Fruit fly (Drosophila melanogaster) whole organism, prepupa: ENCODE results near the gene TfIIA-L.
A peak's percentile ranks its signal among the peaks of the same experiment; 100 is the strongest.

Experiments
- Blimp-1 ChIP-seq: fragments of 200-800 bp; sonication (Bioruptor generic); optimal IDR thresholded peaks from 3 replicates; lab custom pipeline; 2017; ENCODE audit warnings: missing biosample characterization, missing genetic modification characterization, mild to moderate bottlenecking, moderate library complexity, missing genetic modification reagents
- CG10669 ChIP-seq: fragments of 200-800 bp; sonication (Bioruptor generic); optimal IDR thresholded peaks from 3 replicates; lab custom pipeline; 2018; ENCODE audit warnings: missing biosample characterization, mild to moderate bottlenecking, missing genetic modification characterization, moderate library complexity
- CG11294 ChIP-seq: fragments of 200-800 bp; sonication (Bioruptor generic); IDR thresholded peaks from 2 replicates; pipeline ENCODE4 v1.3.6; 2022; ENCODE audit warnings: missing biosample characterization, missing genetic modification characterization
- CG11902 ChIP-seq: fragments of 200-800 bp; sonication (Bioruptor generic); optimal IDR thresholded peaks from 3 replicates; lab custom pipeline; 2016; ENCODE audit warnings: missing biosample characterization, missing genetic modification characterization
- CG15336 ChIP-seq: fragments of 200-800 bp; sonication (Bioruptor generic); IDR thresholded peaks from 2 replicates; pipeline ENCODE4 v1.3.6; 2022; ENCODE audit warnings: missing biosample characterization, missing genetic modification characterization
- CG1621 ChIP-seq: fragments of 200-800 bp; sonication (Bioruptor generic); optimal IDR thresholded peaks from 3 replicates; lab custom pipeline; 2018; ENCODE audit warnings: missing biosample characterization, mild to moderate bottlenecking, missing genetic modification characterization
- CG16779 ChIP-seq: fragments of 200-800 bp; sonication (Bioruptor generic); optimal IDR thresholded peaks from 3 replicates; lab custom pipeline; 2017; ENCODE audit warnings: missing biosample characterization, mild to moderate bottlenecking, missing genetic modification characterization
- CG3032 ChIP-seq: fragments of 200-800 bp; optimal IDR thresholded peaks from 2 replicates; lab custom pipeline; 2019; ENCODE audit warnings: missing biosample characterization, mild to moderate bottlenecking, missing genetic modification characterization, moderate library complexity
- CG34406 ChIP-seq: fragments of 200-800 bp; sonication (Bioruptor generic); optimal IDR thresholded peaks from 3 replicates; lab custom pipeline; 2016; ENCODE audit warnings: missing biosample characterization, missing genetic modification characterization
- CG3919 ChIP-seq: fragments of 200-800 bp; sonication (Bioruptor generic); optimal IDR thresholded peaks from 3 replicates; lab custom pipeline; 2016; ENCODE audit warnings: missing biosample characterization, missing genetic modification characterization
- CG4318 ChIP-seq: fragments of 200-800 bp; sonication (Bioruptor generic); optimal IDR thresholded peaks from 3 replicates; lab custom pipeline; 2017; ENCODE audit warnings: missing biosample characterization, mild to moderate bottlenecking, missing genetic modification characterization
- CG6163 ChIP-seq: fragments of 200-800 bp; sonication (Bioruptor generic); IDR thresholded peaks from 3 replicates; pipeline ENCODE4 v1.3.6; 2022; ENCODE audit warnings: missing biosample characterization, missing genetic modification characterization
- CG6792 ChIP-seq: fragments of 200-800 bp; sonication (Bioruptor generic); optimal IDR thresholded peaks from 3 replicates; lab custom pipeline; 2016; ENCODE audit warnings: missing biosample characterization, missing genetic modification characterization
- CG6808 ChIP-seq: fragments of 200-800 bp; sonication (Bioruptor generic); optimal IDR thresholded peaks from 3 replicates; lab custom pipeline; 2017; ENCODE audit warnings: missing biosample characterization, missing genetic modification characterization, mild to moderate bottlenecking, moderate library complexity, missing genetic modification reagents
- CG6854 ChIP-seq: fragments of 200-800 bp; sonication (Bioruptor generic); optimal IDR thresholded peaks from 2 replicates; lab custom pipeline; 2017; ENCODE audit warnings: missing biosample characterization, mild to moderate bottlenecking, missing genetic modification characterization
- CG7368 ChIP-seq: fragments of 200-800 bp; sonication (Bioruptor generic); optimal IDR thresholded peaks from 3 replicates; lab custom pipeline; 2016; ENCODE audit warnings: missing biosample characterization, missing genetic modification characterization
- CG8119 ChIP-seq: fragments of 200-800 bp; sonication (Bioruptor generic); IDR thresholded peaks from 3 replicates; pipeline ENCODE4 v1.3.6; 2022; ENCODE audit warnings: missing biosample characterization, missing genetic modification characterization
- CG8319 ChIP-seq: fragments of 200-800 bp; sonication (Bioruptor generic); optimal IDR thresholded peaks from 3 replicates; lab custom pipeline; 2016; ENCODE audit warnings: missing biosample characterization, missing genetic modification characterization
- CG9139 ChIP-seq: fragments of 200-800 bp; sonication (Bioruptor generic); optimal IDR thresholded peaks from 3 replicates; lab custom pipeline; 2017; ENCODE audit warnings: missing biosample characterization, mild to moderate bottlenecking, missing genetic modification characterization
- Eip75B ChIP-seq: fragments of 200-800 bp; sonication (Bioruptor generic); optimal IDR thresholded peaks from 3 replicates; lab custom pipeline; 2016; ENCODE audit warnings: missing biosample characterization, missing genetic modification characterization
- Eip78C ChIP-seq: fragments of 200-800 bp; sonication (Bioruptor generic); peaks from one replicate; lab custom pipeline; 2016; ENCODE audit warnings: missing biosample characterization, missing genetic modification characterization
- Eip93F ChIP-seq: fragments of 200-800 bp; sonication (Bioruptor generic); optimal IDR thresholded peaks from 2 replicates; lab custom pipeline; 2016; ENCODE audit warnings: missing biosample characterization, mild to moderate bottlenecking, missing genetic modification characterization
- Ets21C ChIP-seq: fragments of 200-800 bp; sonication (Bioruptor generic); optimal IDR thresholded peaks from 3 replicates; lab custom pipeline; 2016; ENCODE audit warnings: missing biosample characterization, missing genetic modification characterization
- Ets96B ChIP-seq: fragments of 200-800 bp; optimal IDR thresholded peaks from 2 replicates; lab custom pipeline; 2019; ENCODE audit warnings: missing biosample characterization, mild to moderate bottlenecking, missing genetic modification characterization, moderate library complexity
- Hr38 ChIP-seq: sonication (Bioruptor generic); optimal IDR thresholded peaks from 2 replicates; lab custom pipeline; 2016; ENCODE audit warnings: missing biosample characterization, missing genetic modification characterization
- Hr39 ChIP-seq: fragments of 200-800 bp; sonication (Bioruptor generic); optimal IDR thresholded peaks from 2 replicates; lab custom pipeline; 2016; ENCODE audit warnings: missing biosample characterization, missing genetic modification characterization
- Hr4 ChIP-seq: fragments of 200-800 bp; sonication (Bioruptor generic); optimal IDR thresholded peaks from 3 replicates; lab custom pipeline; 2016; ENCODE audit warnings: missing biosample characterization, missing genetic modification characterization
- Lpt ChIP-seq: fragments of 200-800 bp; sonication (Bioruptor generic); optimal IDR thresholded peaks from 3 replicates; lab custom pipeline; 2016; ENCODE audit warnings: missing biosample characterization, missing genetic modification characterization
- Met ChIP-seq: fragments of 200-800 bp; sonication (Bioruptor generic); optimal IDR thresholded peaks from 3 replicates; lab custom pipeline; 2016; ENCODE audit warnings: missing biosample characterization, missing genetic modification characterization
- OdsH ChIP-seq: fragments of 200-800 bp; sonication (Bioruptor generic); optimal IDR thresholded peaks from 3 replicates; lab custom pipeline; 2016; ENCODE audit warnings: missing biosample characterization, missing genetic modification characterization
- Smox ChIP-seq: fragments of 200-800 bp; sonication (Bioruptor generic); optimal IDR thresholded peaks from 3 replicates; lab custom pipeline; 2016; ENCODE audit warnings: missing biosample characterization, missing genetic modification characterization
- Sox14 ChIP-seq: fragments of 200-800 bp; sonication (Bioruptor generic); optimal IDR thresholded peaks from 3 replicates; lab custom pipeline; 2016; ENCODE audit warnings: missing biosample characterization, missing genetic modification characterization
- achi ChIP-seq: fragments of 200-800 bp; sonication (Bioruptor generic); optimal IDR thresholded peaks from 3 replicates; lab custom pipeline; 2016; ENCODE audit warnings: missing biosample characterization, missing genetic modification characterization
- dac ChIP-seq: fragments of 200-800 bp; sonication (Bioruptor generic); optimal IDR thresholded peaks from 2 replicates; lab custom pipeline; 2017; ENCODE audit warnings: missing biosample characterization, mild to moderate bottlenecking, missing genetic modification characterization
- dsx ChIP-seq: fragments of 200-800 bp; optimal IDR thresholded peaks from 3 replicates; lab custom pipeline; 2019; ENCODE audit warnings: missing biosample characterization, mild to moderate bottlenecking, missing genetic modification characterization, moderate library complexity; ENCODE audit not compliant: poor library complexity, severe bottlenecking
- eg ChIP-seq: fragments of 200-800 bp; sonication (Bioruptor generic); IDR thresholded peaks from 3 replicates; pipeline ENCODE4 v1.3.6; 2022; ENCODE audit warnings: missing biosample characterization, missing genetic modification characterization
- esn ChIP-seq: fragments of 200-800 bp; sonication (Bioruptor generic); optimal IDR thresholded peaks from 2 replicates; lab custom pipeline; 2016; ENCODE audit warnings: missing biosample characterization, mild to moderate bottlenecking, missing genetic modification characterization, moderate library complexity
- lz ChIP-seq: fragments of 200-800 bp; sonication (Bioruptor generic); optimal IDR thresholded peaks from 3 replicates; lab custom pipeline; 2016; ENCODE audit warnings: missing biosample characterization, missing genetic modification characterization
- net ChIP-seq: fragments of 200-800 bp; sonication (Bioruptor generic); optimal IDR thresholded peaks from 3 replicates; lab custom pipeline; 2016; ENCODE audit warnings: missing biosample characterization, missing genetic modification characterization
- pdm3 ChIP-seq: fragments of 200-800 bp; sonication (Bioruptor generic); optimal IDR thresholded peaks from 3 replicates; lab custom pipeline; 2016; ENCODE audit warnings: missing biosample characterization, missing genetic modification characterization
- salr ChIP-seq, 2 experiments: fragments of 200-800 bp; sonication (Bioruptor generic); optimal IDR thresholded peaks; 3 replicates each; lab custom pipeline; 2016 to 2018; ENCODE audit warnings: missing biosample characterization in 2 of 2, missing genetic modification characterization in 2 of 2, mild to moderate bottlenecking in 1 of 2
- spab ChIP-seq: fragments of 200-800 bp; sonication (Bioruptor generic); optimal IDR thresholded peaks from 2 replicates; lab custom pipeline; 2017; ENCODE audit warnings: missing biosample characterization, mild to moderate bottlenecking, missing genetic modification characterization, missing genetic modification reagents
- ss ChIP-seq, 2 experiments: fragments of 200-800 bp; sonication (Bioruptor generic); optimal IDR thresholded peaks; 2 replicates in 1 of 2; 3 replicates in 1 of 2; lab custom pipeline; 2017 to 2018; ENCODE audit warnings: mild to moderate bottlenecking in 2 of 2, missing biosample characterization in 2 of 2, missing genetic modification characterization in 2 of 2, moderate library complexity in 1 of 2
- topi ChIP-seq: fragments of 200-800 bp; sonication (Bioruptor generic); optimal IDR thresholded peaks from 3 replicates; lab custom pipeline; 2016; ENCODE audit warnings: missing biosample characterization, missing genetic modification characterization
- vri ChIP-seq: fragments of 200-800 bp; sonication (Bioruptor generic); optimal IDR thresholded peaks from 3 replicates; lab custom pipeline; 2016; ENCODE audit warnings: missing biosample characterization, mild to moderate bottlenecking, missing genetic modification characterization

The TfIIA-L gene

dm6 chr3R:27273118-27274062 is 22.5 kb downstream of the TfIIA-L start, which contains the start of gene CG5934 (continued):
- TF ChIP-seq CG6163 (GFP tag; lab: Robert Waterston, UW) = peak; percentile 47; the same call in 1 of the 3 replicates

dm6 chr3R:27274533-27275447 is 23.9 kb downstream of the TfIIA-L start, which contains the start of gene CG5938:
Gene CG5938, plus strand, starts transcription at chr3R:27274794.
- TF ChIP-seq CG10669 (GFP tag; lab: Kevin White, UChicago) (no peak), CG11294 (GFP tag; lab: Robert Waterston, UW) (no peak), achi (GFP tag; lab: Kevin White, UChicago) (peak; percentile 57), CG6808 (peak; percentile 50), eg (GFP tag; lab: Robert Waterston, UW) (peak; percentile 64), lz (peak; percentile 17), CG11902 (GFP tag; lab: Kevin White, UChicago) (peak; percentile 22), Blimp-1 (GFP tag; lab: Kevin White, UChicago) (no peak), CG6854 (peak; percentile 30), net (GFP tag; lab: Kevin White, UChicago) (peak; percentile 26), Eip78C (GFP tag; lab: Kevin White, UChicago) (peak; percentile 74), spab (GFP tag; lab: Kevin White, UChicago) (no peak), CG7368 (GFP tag; lab: Kevin White, UChicago) (peak; percentile 9), CG4318 (GFP tag; lab: Kevin White, UChicago) (no peak), CG3032 (tag; lab: Kevin White, UChicago) (peak; percentile 21), esn (GFP tag; lab: Kevin White, UChicago) (peak; percentile 18), Eip75B (GFP tag; lab: Kevin White, UChicago) (peak; percentile 12), CG15336 (GFP tag; lab: Robert Waterston, UW) (no peak), salr (GFP tag; optimal IDR thresholded peaks at IDR 0.05; lab: Kevin White, UChicago) (peak in 1 of 2 experiments; percentile 9), ss (GFP tag; optimal IDR thresholded peaks at IDR 0.05; lab: Kevin White, UChicago) (peak; percentile 23 to 69), dsx (peak; percentile 68), Hr39 (GFP tag; lab: Kevin White, UChicago) (peak; percentile 16), CG16779 (tag; lab: Kevin White, UChicago) (peak; percentile 31), Lpt (GFP tag; lab: Kevin White, UChicago) (no peak), vri (peak; percentile 10), CG3919 (GFP tag; lab: Kevin White, UChicago) (peak; percentile 47), Smox (no peak), CG8119 (GFP tag; lab: Robert Waterston, UW) (no peak), Eip93F (no peak), Met (GFP tag; lab: Kevin White, UChicago) (peak; percentile 34), Hr38 (GFP tag; lab: Kevin White, UChicago) (no peak), CG6792 (no peak), CG9139 (GFP tag; lab: Kevin White, UChicago) (peak; percentile 39), topi (GFP tag; lab: Kevin White, UChicago) (peak; percentile 22), pdm3 (no peak), Ets96B (tag; lab: Kevin White, UChicago) (peak; percentile 34), CG8319 (GFP tag; lab: Kevin White, UChicago) (no peak), dac (GFP tag; lab: Kevin White, UChicago) (no peak), Hr4 (GFP tag; lab: Kevin White, UChicago) (peak; percentile 8), OdsH (GFP tag; lab: Kevin White, UChicago) (peak; percentile 47), Sox14 (GFP tag; lab: Kevin White, UChicago) (peak; percentile 68), CG34406 (peak; percentile 32), CG1621 (tag; lab: Kevin White, UChicago) (peak; percentile 20), Ets21C (no peak)
